Worm (Caenorhabditis elegans): ENCODE measurements around the gene T19C4.24.

DNA sequence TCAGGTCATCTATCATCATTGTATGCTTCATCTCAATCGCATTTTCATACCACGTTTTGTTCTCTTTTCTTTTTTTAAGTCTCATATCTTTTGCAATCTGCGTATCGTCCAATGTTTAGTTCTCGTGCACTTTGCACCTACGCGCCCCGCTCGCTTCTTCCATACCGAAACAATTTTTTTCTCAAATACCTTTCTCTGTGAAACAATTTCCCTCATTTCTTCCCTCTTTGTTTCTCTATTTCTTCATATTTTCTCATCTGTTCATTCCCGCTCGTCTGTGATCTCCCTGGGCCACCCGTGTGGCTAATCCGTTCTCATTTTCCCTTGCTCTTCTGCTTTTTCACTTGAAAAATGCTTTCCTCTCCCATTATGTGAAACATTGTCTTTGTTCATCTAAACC is 6.5 kb downstream of the T19C4.24 start:
- TF ChIP-seq ama-1 (optimal IDR thresholded peaks at IDR 0.05) (no peak), lin-39 (tag; optimal IDR thresholded peaks at IDR 0.05) (no peak), lsy-2 (tag; optimal IDR thresholded peaks at IDR 0.05) (peak in 1 of 2 experiments; percentile 27), ztf-11 (tag; optimal IDR thresholded peaks at IDR 0.05) (no peak), zag-1 (tag; optimal IDR thresholded peaks at IDR 0.05) (no peak), dmd-4 (tag; optimal IDR thresholded peaks at IDR 0.05) (no peak), nhr-23 (tag; optimal IDR thresholded peaks at IDR 0.05) (no peak), F13H6.1 (tag; optimal IDR thresholded peaks at IDR 0.05) (peak; percentile 53), snpc-4 (tag; optimal IDR thresholded peaks at IDR 0.05) (no peak), ceh-82 (tag; optimal IDR thresholded peaks at IDR 0.05) (no peak), lin-11 (tag; optimal IDR thresholded peaks at IDR 0.05) (no peak), nhr-11 (tag; optimal IDR thresholded peaks at IDR 0.05) (no peak), skn-1 (tag; optimal IDR thresholded peaks at IDR 0.05) (no peak)

Measured in whole organism, L2 larva.